Fruit fly (Drosophila melanogaster): Measurements from ENCODE around the gene CG31807.

The CG31807 gene

dm6 chr2L:16716771-16717170, 33.0 kb upstream of the CG31807 start:
- no peak for TF ChIP-seq CG8478 (optimal IDR thresholded peaks at IDR 0.05)
- no peak for TF ChIP-seq Dll (optimal IDR thresholded peaks at IDR 0.05)
- TF ChIP-seq pan (optimal IDR thresholded peaks at IDR 0.05): no peak
- no peak for TF ChIP-seq psq (optimal IDR thresholded peaks at IDR 0.05)
- TF ChIP-seq usp (GFP tag; optimal IDR thresholded peaks at IDR 0.05): no peak

DNA sequence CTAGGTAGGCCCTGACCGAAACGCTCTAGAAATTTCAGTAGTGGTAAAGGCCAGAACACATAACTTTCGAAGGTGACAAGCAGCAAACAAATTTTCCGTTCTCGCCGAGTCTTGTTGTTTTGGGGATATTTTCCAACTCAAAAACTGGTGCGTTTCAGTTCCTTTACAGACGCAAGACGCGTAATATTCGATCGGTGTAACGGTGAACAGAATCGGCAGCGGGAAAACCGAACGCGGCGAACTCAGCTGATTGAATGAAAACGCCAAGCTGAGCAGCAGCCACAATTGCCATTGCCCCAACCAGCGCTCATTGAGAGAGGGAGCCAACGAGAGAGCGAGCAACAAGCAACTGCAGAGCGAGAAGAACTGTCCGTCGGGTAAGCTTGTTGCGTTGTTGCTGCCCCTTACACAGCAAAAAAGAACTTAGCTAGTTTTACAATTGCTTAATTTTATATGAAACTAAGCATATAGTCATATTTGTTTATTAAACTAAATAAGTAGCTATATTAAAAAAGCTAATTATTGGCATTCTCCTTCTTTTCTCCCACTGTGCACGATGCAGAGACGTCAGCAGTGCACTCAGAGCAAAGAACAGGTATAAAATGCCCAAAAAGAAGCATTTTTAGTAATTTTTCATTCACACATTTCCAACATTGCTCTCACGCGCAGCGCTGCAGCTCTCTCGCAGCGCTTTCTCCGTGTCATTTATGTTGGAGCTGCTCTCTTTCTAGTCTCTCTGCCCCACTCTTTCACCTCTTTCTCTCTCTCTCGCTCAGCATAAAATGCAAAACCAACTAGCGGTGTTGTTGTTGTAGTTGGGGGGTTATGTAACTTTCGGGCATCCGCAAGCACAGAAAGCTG, 32.3 kb upstream of the CG31807 start, which contains the start of the genes Cyt-c-d and CG31808:
Cyt-c-d (plus strand) TSS at position 51 of the 861 bp plus-strand sequence.
CG31808 (minus strand) TSS at position 355 of the 861 bp plus-strand sequence.
- TF ChIP-seq EcR (GFP tag; optimal IDR thresholded peaks at IDR 0.05) (no peak), pan (optimal IDR thresholded peaks at IDR 0.05) (no peak), CG8478 (optimal IDR thresholded peaks at IDR 0.05) (no peak), Dll (optimal IDR thresholded peaks at IDR 0.05) (no peak), usp (GFP tag; optimal IDR thresholded peaks at IDR 0.05) (no peak), psq (optimal IDR thresholded peaks at IDR 0.05) (no peak)

DNA sequence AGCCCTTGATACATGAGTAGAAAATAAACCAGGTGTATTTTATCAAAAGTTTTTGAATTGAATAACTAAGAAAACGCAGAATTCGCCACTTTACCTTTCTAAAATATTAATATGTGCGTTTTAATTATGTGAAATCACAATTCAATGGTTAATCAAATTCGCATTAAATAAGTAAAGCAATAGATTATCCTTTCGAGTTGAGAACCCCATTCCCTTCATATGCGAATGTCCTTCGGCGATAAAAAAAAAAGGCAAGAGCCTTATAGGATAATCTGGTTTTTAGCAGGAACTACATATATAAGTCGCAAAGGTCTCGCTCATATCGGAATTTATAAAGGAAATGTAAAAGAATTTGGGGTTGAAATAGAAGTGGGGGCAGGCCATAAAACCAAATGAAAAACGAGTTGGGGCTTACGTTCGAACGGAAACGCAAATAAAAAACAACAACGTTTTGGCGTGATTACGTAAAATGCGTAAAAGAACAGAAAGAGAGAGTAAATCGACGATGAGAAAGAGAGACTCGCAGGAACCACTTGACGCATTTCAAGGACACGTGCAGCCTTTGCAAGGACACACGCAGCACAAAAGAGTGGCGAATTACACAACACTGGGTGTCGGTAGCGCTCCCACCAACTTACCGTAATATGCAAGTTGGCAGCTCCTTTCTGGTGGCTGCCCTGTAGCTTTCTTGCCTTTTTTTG, 31.5 kb upstream of the CG31807 start:
- no peak for TF ChIP-seq EcR (GFP tag; optimal IDR thresholded peaks at IDR 0.05)

dm6 chr2L:16713929-16714328, 30.1 kb upstream of the CG31807 start:
- TF ChIP-seq pan (optimal IDR thresholded peaks at IDR 0.05) (no peak), CG8478 (optimal IDR thresholded peaks at IDR 0.05) (no peak), EcR (GFP tag; optimal IDR thresholded peaks at IDR 0.05) (no peak), Dll (optimal IDR thresholded peaks at IDR 0.05) (no peak), psq (optimal IDR thresholded peaks at IDR 0.05) (no peak), usp (GFP tag; optimal IDR thresholded peaks at IDR 0.05) (no peak)

- no peak for TF ChIP-seq CG8478 (optimal IDR thresholded peaks at IDR 0.05)
- no peak for TF ChIP-seq Dll (optimal IDR thresholded peaks at IDR 0.05)
- TF ChIP-seq pan (optimal IDR thresholded peaks at IDR 0.05): no peak
- TF ChIP-seq EcR (GFP tag; optimal IDR thresholded peaks at IDR 0.05): no peak
- TF ChIP-seq usp (GFP tag; optimal IDR thresholded peaks at IDR 0.05): no peak
- TF ChIP-seq psq (optimal IDR thresholded peaks at IDR 0.05): no peak
These were observed 28.1 kb upstream of the CG31807 start for dm6 chr2L:16711891-16712290.

DNA sequence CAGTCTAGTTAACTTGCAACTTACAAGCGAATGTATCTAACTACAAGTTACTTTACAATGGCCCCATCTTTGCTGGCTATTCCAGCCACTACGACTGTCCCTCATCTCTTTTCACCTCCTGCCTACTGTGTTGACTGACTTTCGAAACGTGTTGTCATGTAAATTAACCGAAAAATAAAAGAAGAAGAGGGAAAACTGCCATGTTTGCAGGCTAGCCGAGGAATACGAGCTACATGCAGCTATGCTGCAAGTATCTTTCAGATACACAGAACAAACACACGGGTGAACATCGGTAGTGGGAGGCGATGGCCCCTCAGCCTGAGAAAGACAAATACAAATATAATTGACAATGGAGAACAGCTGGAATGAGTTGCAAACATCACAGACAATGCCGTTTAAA, 26.9 kb upstream of the CG31807 start:
- TF ChIP-seq EcR (GFP tag; optimal IDR thresholded peaks at IDR 0.05): no peak
- no peak for TF ChIP-seq CG8478 (optimal IDR thresholded peaks at IDR 0.05)
- no peak for TF ChIP-seq psq (optimal IDR thresholded peaks at IDR 0.05)

DNA sequence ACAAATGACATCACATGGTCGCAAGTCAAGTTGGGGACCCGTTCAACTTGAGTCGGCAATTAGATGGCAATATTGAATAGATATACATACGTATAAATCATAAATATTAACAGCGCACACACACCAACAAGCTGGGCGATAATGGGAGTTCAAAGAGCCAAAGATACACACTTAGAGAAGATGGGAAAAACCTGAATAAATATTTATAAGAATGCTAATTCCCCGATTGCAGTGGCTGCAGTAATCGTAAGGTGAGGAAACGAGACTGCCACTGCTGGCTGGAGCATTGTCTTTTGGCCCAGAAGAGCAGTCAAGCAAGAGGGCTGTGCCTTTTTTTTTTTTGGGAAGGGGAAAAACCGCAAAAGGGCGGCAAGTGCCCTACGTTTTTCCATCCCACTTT, 26.4 kb upstream of the CG31807 start:
- no peak for TF ChIP-seq pan (optimal IDR thresholded peaks at IDR 0.05)
- TF ChIP-seq psq (optimal IDR thresholded peaks at IDR 0.05): no peak
- TF ChIP-seq EcR (GFP tag; optimal IDR thresholded peaks at IDR 0.05): no peak
- no peak for TF ChIP-seq Dll (optimal IDR thresholded peaks at IDR 0.05)

DNA sequence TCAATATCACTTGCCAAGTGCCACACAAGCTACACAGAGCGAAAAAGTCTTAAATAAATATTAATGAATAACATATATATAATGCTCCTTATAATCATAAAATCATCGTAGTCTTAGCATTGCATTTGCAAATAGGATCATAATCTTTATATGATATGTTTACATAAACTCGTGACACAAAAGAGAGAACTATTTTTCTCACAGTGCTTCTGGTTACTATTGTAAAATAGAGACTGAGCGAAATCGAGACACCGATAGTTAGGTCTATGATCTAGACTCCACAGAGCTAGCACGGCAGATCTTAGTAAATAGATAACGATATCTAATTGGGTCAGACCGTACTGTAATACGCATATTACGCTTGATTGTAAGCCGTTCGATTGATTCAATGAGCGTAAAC, 25.9 kb upstream of the CG31807 start:
- TF ChIP-seq usp (GFP tag; optimal IDR thresholded peaks at IDR 0.05): no peak
- TF ChIP-seq CG8478 (optimal IDR thresholded peaks at IDR 0.05): no peak
- TF ChIP-seq pan (optimal IDR thresholded peaks at IDR 0.05): no peak
- TF ChIP-seq Dll (optimal IDR thresholded peaks at IDR 0.05): no peak
- no peak for TF ChIP-seq EcR (GFP tag; optimal IDR thresholded peaks at IDR 0.05)
- TF ChIP-seq psq (optimal IDR thresholded peaks at IDR 0.05): no peak

DNA sequence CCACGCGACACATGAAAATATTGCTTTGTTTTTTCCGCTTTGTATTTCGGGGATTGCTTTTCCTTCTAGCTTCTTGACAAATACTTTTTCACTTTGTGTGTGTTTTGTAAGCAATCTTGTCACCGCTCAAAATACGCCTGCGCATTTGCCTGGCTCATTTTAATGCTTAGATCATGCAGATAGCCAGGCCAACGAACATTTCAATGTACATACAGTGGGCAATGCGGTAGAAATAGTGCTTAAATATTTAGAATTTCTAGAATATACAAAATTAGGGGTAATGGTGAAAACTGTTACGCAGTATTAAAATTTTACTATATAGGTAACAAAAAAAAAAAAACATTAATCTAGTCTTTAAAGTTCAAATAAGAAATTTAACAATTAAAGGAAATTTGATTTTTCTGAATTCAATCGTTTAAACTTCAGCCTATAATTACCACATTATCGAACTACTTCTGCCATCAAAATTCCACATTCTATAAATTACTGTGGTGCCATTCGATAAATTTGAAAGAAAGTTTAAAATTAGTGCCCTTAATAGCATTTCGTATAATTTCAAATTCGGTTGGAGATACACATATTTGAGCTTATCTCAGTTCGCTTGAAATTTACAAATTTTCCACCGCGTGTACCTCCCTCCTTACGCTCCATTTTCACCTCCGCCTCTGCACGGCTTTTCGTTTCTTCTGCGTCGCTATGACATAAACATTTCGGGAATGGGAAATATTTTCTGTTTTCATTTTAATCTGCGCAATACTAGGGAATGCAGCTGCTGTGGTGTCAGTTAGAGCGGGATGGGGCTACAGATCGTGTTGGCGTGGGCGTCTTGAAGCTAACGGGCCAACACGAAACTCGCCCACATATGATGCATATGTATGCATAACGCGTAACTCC, 23.3 kb upstream of the CG31807 start:
- TF ChIP-seq EcR (GFP tag; optimal IDR thresholded peaks at IDR 0.05): no peak
- TF ChIP-seq Dll (optimal IDR thresholded peaks at IDR 0.05): no peak
- no peak for TF ChIP-seq psq (optimal IDR thresholded peaks at IDR 0.05)
- no peak for TF ChIP-seq usp (GFP tag; optimal IDR thresholded peaks at IDR 0.05)
- TF ChIP-seq CG8478 (optimal IDR thresholded peaks at IDR 0.05): no peak
- TF ChIP-seq pan (optimal IDR thresholded peaks at IDR 0.05): no peak

DNA sequence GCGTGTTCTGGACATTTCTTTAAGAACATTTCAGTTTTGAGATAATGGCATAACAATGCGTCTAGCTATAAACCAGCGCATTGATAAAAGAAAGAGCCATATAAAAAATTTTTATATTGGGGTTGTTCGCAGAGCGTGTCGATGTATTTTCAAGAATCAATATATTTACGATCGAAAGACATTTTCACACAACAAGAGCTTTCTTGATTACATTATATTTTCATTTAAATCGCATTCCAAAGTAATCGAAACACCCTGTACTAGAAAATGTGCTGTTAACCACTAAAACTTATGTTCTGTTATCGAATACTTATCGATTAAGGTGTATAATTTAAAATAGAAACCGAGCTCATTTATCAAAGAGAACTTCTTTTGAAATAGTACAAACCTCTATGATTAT, 19.9 kb upstream of the CG31807 start:
- no peak for TF ChIP-seq Dll (optimal IDR thresholded peaks at IDR 0.05)
- TF ChIP-seq psq (optimal IDR thresholded peaks at IDR 0.05): no peak
- no peak for TF ChIP-seq CG8478 (optimal IDR thresholded peaks at IDR 0.05)
- no peak for TF ChIP-seq EcR (GFP tag; optimal IDR thresholded peaks at IDR 0.05)
- no peak for TF ChIP-seq usp (GFP tag; optimal IDR thresholded peaks at IDR 0.05)
- TF ChIP-seq pan (optimal IDR thresholded peaks at IDR 0.05): no peak

- no peak for TF ChIP-seq psq (optimal IDR thresholded peaks at IDR 0.05)
- TF ChIP-seq usp (GFP tag; optimal IDR thresholded peaks at IDR 0.05): no peak
- TF ChIP-seq pan (optimal IDR thresholded peaks at IDR 0.05): no peak
- TF ChIP-seq CG8478 (optimal IDR thresholded peaks at IDR 0.05): no peak
- TF ChIP-seq EcR (GFP tag; optimal IDR thresholded peaks at IDR 0.05): no peak
- no peak for TF ChIP-seq Dll (optimal IDR thresholded peaks at IDR 0.05)
These were observed 19.3 kb upstream of the CG31807 start for dm6 chr2L:16703008-16703510.

DNA sequence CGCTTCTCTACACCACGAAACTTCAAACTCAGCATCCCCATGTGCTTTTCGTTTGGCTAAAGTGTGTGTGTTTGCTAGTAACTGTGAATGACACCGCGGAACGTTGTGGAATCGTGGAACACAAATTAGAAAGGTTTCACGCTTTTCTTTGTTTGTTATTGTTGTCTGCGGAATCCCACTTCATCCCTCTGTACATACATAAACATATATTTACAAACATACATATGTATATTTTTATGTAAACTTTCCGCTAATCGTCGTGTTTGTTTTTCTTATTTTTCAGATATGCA, 6.8 kb upstream of the CG31807 start:
- TF ChIP-seq pan (optimal IDR thresholded peaks at IDR 0.05) (no peak), Dll (optimal IDR thresholded peaks at IDR 0.05) (no peak), EcR (GFP tag; optimal IDR thresholded peaks at IDR 0.05) (no peak), usp (GFP tag; optimal IDR thresholded peaks at IDR 0.05) (no peak), psq (optimal IDR thresholded peaks at IDR 0.05) (no peak), CG8478 (optimal IDR thresholded peaks at IDR 0.05) (no peak)

All from whole organism.